Fruit fly (Drosophila melanogaster) whole organism, embryonic: ENCODE results near the gene Der-2.
A peak's percentile ranks its signal among the peaks of the same experiment; 100 is the strongest.

Experiments used
- Bteb2 ChIP-seq: fragments of 200-800 bp; sonication (Bioruptor generic); optimal IDR thresholded peaks from 2 replicates; lab custom pipeline; 2016; ENCODE audit warnings: missing biosample characterization, missing genetic modification characterization
- CG10431 ChIP-seq: fragments of 200-800 bp; sonication (Bioruptor generic); optimal IDR thresholded peaks from 3 replicates; lab custom pipeline; 2018; ENCODE audit warnings: missing biosample characterization, mild to moderate bottlenecking, missing genetic modification characterization
- CG11093 ChIP-seq: fragments of 200-800 bp; sonication (Bioruptor generic); IDR thresholded peaks from 3 replicates; pipeline ENCODE4 v1.3.6; 2022; ENCODE audit warnings: missing biosample characterization, missing genetic modification characterization
- CG11398 ChIP-seq: fragments of 200-800 bp; sonication (Bioruptor generic); optimal IDR thresholded peaks from 2 replicates; lab custom pipeline; 2016; ENCODE audit warnings: missing biosample characterization, missing genetic modification characterization
- CG12155 ChIP-seq: fragments of 200-800 bp; sonication (Bioruptor generic); optimal IDR thresholded peaks from 3 replicates; lab custom pipeline; 2016; ENCODE audit warnings: missing biosample characterization, missing genetic modification characterization
- CG13287 ChIP-seq: fragments of 200-800 bp; sonication (Bioruptor generic); IDR thresholded peaks from 2 replicates; pipeline ENCODE4 v1.3.6; 2022; ENCODE audit warnings: missing biosample characterization, missing genetic modification characterization; ENCODE audit not compliant: partially characterized antibody
- CG13775 ChIP-seq: fragments of 200-800 bp; sonication (Bioruptor generic); optimal IDR thresholded peaks from 3 replicates; lab custom pipeline; 2017; ENCODE audit warnings: missing biosample characterization, mild to moderate bottlenecking, missing genetic modification characterization
- CG14014 ChIP-seq: fragments of 200-800 bp; sonication (Bioruptor generic); IDR thresholded peaks from 2 replicates; pipeline ENCODE4 v1.3.6; 2022; ENCODE audit warnings: missing biosample characterization, missing genetic modification characterization
- CG1647 ChIP-seq: fragments of 200-800 bp; sonication (Bioruptor generic); optimal IDR thresholded peaks from 3 replicates; lab custom pipeline; 2016; ENCODE audit warnings: missing biosample characterization, missing genetic modification characterization
- CG17186 ChIP-seq: fragments of 200-800 bp; sonication (Bioruptor generic); optimal IDR thresholded peaks from 3 replicates; lab custom pipeline; 2017; ENCODE audit warnings: missing biosample characterization, missing genetic modification reagents, missing genetic modification characterization
- CG2116 ChIP-seq: fragments of 200-800 bp; sonication (Bioruptor generic); optimal IDR thresholded peaks from 3 replicates; lab custom pipeline; 2018; ENCODE audit warnings: missing biosample characterization, mild to moderate bottlenecking, missing genetic modification characterization
- CG3407 ChIP-seq: fragments of 200-800 bp; sonication (Bioruptor generic); optimal IDR thresholded peaks from 2 replicates; lab custom pipeline; 2018; ENCODE audit warnings: missing biosample characterization, mild to moderate bottlenecking, missing genetic modification characterization
- CG5953 ChIP-seq: fragments of 200-800 bp; sonication (Bioruptor generic); IDR thresholded peaks from 2 replicates; pipeline ENCODE4 v1.3.6; 2022; ENCODE audit warnings: missing biosample characterization, missing genetic modification characterization
- CG7271 ChIP-seq: fragments of 200-800 bp; sonication (Bioruptor generic); optimal IDR thresholded peaks from 2 replicates; lab custom pipeline; 2018; ENCODE audit warnings: missing biosample characterization, mild to moderate bottlenecking, missing genetic modification characterization, moderate library complexity
- CG7839 ChIP-seq: fragments of 200-800 bp; sonication (Bioruptor generic); optimal IDR thresholded peaks from 3 replicates; lab custom pipeline; 2018; ENCODE audit warnings: missing biosample characterization, mild to moderate bottlenecking, missing genetic modification characterization, moderate library complexity
- CG7963 ChIP-seq: fragments of 200-800 bp; sonication (Bioruptor generic); IDR thresholded peaks from 3 replicates; pipeline ENCODE4 v1.3.6; 2022; ENCODE audit warnings: missing biosample characterization, missing genetic modification characterization; ENCODE audit not compliant: partially characterized antibody
- CG8290 ChIP-seq, 3 experiments: fragments of 200-800 bp; sonication (Bioruptor generic); optimal IDR thresholded peaks; 2 replicates each; lab custom pipeline; 2016 to 2019; ENCODE audit warnings: missing biosample characterization in 3 of 3, missing genetic modification characterization in 3 of 3, mild to moderate bottlenecking in 2 of 3, moderate library complexity in 1 of 3
- Dip3 ChIP-seq: fragments of 200-800 bp; sonication (Bioruptor generic); optimal IDR thresholded peaks from 3 replicates; lab custom pipeline; 2016; ENCODE audit warnings: missing biosample characterization, missing genetic modification characterization
- Elba2 ChIP-seq: fragments of 200-800 bp; sonication (Bioruptor generic); optimal IDR thresholded peaks from 3 replicates; lab custom pipeline; 2016; ENCODE audit warnings: missing biosample characterization, missing genetic modification characterization
- Fer3 ChIP-seq: fragments of 200-800 bp; sonication (Bioruptor generic); optimal IDR thresholded peaks from 2 replicates; lab custom pipeline; 2018; ENCODE audit warnings: missing biosample characterization, mild to moderate bottlenecking, missing genetic modification characterization, moderate library complexity
- Hmr ChIP-seq: fragments of 200-800 bp; sonication (Bioruptor generic); optimal IDR thresholded peaks from 3 replicates; lab custom pipeline; 2017; ENCODE audit warnings: mild to moderate bottlenecking, missing biosample characterization, missing genetic modification reagents, missing genetic modification characterization
- Kr ChIP-seq: fragments of 200-800 bp; sonication (Bioruptor generic); optimal IDR thresholded peaks from 2 replicates; lab custom pipeline; 2017; ENCODE audit warnings: missing biosample characterization, mild to moderate bottlenecking, missing genetic modification characterization
- MBD-R2 ChIP-seq: fragments of 200-800 bp; sonication (Bioruptor generic); IDR thresholded peaks from 2 replicates; pipeline ENCODE4 v1.3.6; 2022; ENCODE audit warnings: missing biosample characterization, missing genetic modification characterization
- Max ChIP-seq: fragments of 200-800 bp; sonication (Bioruptor generic); optimal IDR thresholded peaks from 2 replicates; lab custom pipeline; 2016; ENCODE audit warnings: missing biosample characterization, mild to moderate bottlenecking, missing genetic modification characterization
- Med ChIP-seq: fragments of 200-800 bp; sonication (Bioruptor generic); peaks from one replicate; lab custom pipeline; 2016; ENCODE audit warnings: missing biosample characterization, missing genetic modification characterization, mild to moderate bottlenecking, inconsistent platforms, moderate library complexity
- Mes4 ChIP-seq: fragments of 200-800 bp; sonication (Bioruptor generic); optimal IDR thresholded peaks from 2 replicates; lab custom pipeline; 2016; ENCODE audit warnings: missing biosample characterization, missing genetic modification characterization
- Neu2 ChIP-seq: fragments of 200-800 bp; sonication (Bioruptor generic); optimal IDR thresholded peaks from 3 replicates; lab custom pipeline; 2016; ENCODE audit warnings: missing biosample characterization, missing genetic modification characterization, borderline replicate concordance
- Ptx1 ChIP-seq: fragments of 200-800 bp; sonication (Bioruptor generic); IDR thresholded peaks from 2 replicates; pipeline ENCODE4 v1.3.6; 2022; ENCODE audit warnings: missing biosample characterization, missing genetic modification characterization
- Ravus ChIP-seq: fragments of 200-800 bp; sonication (Bioruptor generic); IDR thresholded peaks from 2 replicates; pipeline ENCODE4 v1.3.6; 2022; ENCODE audit warnings: missing biosample characterization, missing genetic modification characterization
- ara ChIP-seq: fragments of 200-800 bp; sonication (Bioruptor generic); IDR thresholded peaks from 2 replicates; pipeline ENCODE4 v1.3.6; 2022; ENCODE audit warnings: missing biosample characterization, missing genetic modification characterization
- ci ChIP-seq: fragments of 200-800 bp; sonication (Bioruptor generic); IDR thresholded peaks from 3 replicates; pipeline ENCODE4 v1.3.6; 2022; ENCODE audit warnings: missing biosample characterization, missing genetic modification characterization
- corto ChIP-seq: fragments of 200-800 bp; sonication (Bioruptor generic); optimal IDR thresholded peaks from 2 replicates; lab custom pipeline; 2016; ENCODE audit warnings: missing biosample characterization, mild to moderate bottlenecking, missing genetic modification characterization, moderate library complexity
- da ChIP-seq: fragments of 200-800 bp; sonication (Bioruptor generic); optimal IDR thresholded peaks from 2 replicates; lab custom pipeline; 2016; ENCODE audit warnings: missing biosample characterization, missing genetic modification characterization
- dan ChIP-seq: fragments of 200-800 bp; sonication (Bioruptor generic); IDR thresholded peaks from 2 replicates; pipeline ENCODE4 v1.3.6; 2022; ENCODE audit warnings: missing biosample characterization, missing genetic modification characterization
- dmrt11E ChIP-seq: fragments of 200-800 bp; sonication (Bioruptor generic); optimal IDR thresholded peaks from 3 replicates; lab custom pipeline; 2018; ENCODE audit warnings: missing biosample characterization, mild to moderate bottlenecking, missing genetic modification characterization, moderate library complexity
- fd3F ChIP-seq: fragments of 200-800 bp; sonication (Bioruptor generic); optimal IDR thresholded peaks from 2 replicates; lab custom pipeline; 2018; ENCODE audit warnings: missing biosample characterization, mild to moderate bottlenecking, missing genetic modification characterization, moderate library complexity
- fru ChIP-seq: fragments of >200 bp; optimal IDR thresholded peaks from 2 replicates; lab custom pipeline; 2017
- hkb ChIP-seq, 2 experiments: fragments of 200-800 bp in 1 of 2; fragments of >200 bp in 1 of 2; sonication (Bioruptor generic) in 1 of 2; IDR thresholded peaks in 1 of 2; optimal IDR thresholded peaks in 1 of 2; 2 replicates each; pipeline versions ENCODE4 v1.3.6 to Lab custom; 2017 to 2022; ENCODE audit warnings: missing biosample characterization in 1 of 2, missing genetic modification characterization in 1 of 2
- hth ChIP-seq: fragments of >200 bp; optimal IDR thresholded peaks from 2 replicates; lab custom pipeline; 2017; ENCODE audit warnings: inconsistent platforms
- knrl ChIP-seq: fragments of 200-800 bp; sonication (Bioruptor generic); IDR thresholded peaks from 3 replicates; pipeline ENCODE4 v1.3.6; 2022; ENCODE audit warnings: missing biosample characterization, missing genetic modification characterization; ENCODE audit not compliant: partially characterized antibody
- lilli ChIP-seq: fragments of 200-800 bp; sonication (Bioruptor generic); optimal IDR thresholded peaks from 3 replicates; lab custom pipeline; 2016; ENCODE audit warnings: missing biosample characterization, missing genetic modification characterization
- otp ChIP-seq: fragments of 200-800 bp; sonication (Bioruptor generic); IDR thresholded peaks from 3 replicates; pipeline ENCODE4, ENCODE4 v1.3.6; 2022; ENCODE audit warnings: missing biosample characterization, missing genetic modification characterization
- pita ChIP-seq: fragments of 200-800 bp; sonication (Bioruptor generic); optimal IDR thresholded peaks from 2 replicates; lab custom pipeline; 2017; ENCODE audit warnings: missing biosample characterization, mild to moderate bottlenecking, missing genetic modification characterization
- psq ChIP-seq: fragments of 200-800 bp; sonication (Bioruptor generic); optimal IDR thresholded peaks from 2 replicates; lab custom pipeline; 2017; ENCODE audit warnings: missing biosample characterization, missing genetic modification characterization
- schlank ChIP-seq: fragments of 200-800 bp; sonication (Bioruptor generic); optimal IDR thresholded peaks from 2 replicates; lab custom pipeline; 2018; ENCODE audit warnings: missing biosample characterization, mild to moderate bottlenecking, missing genetic modification characterization
- sim ChIP-seq: fragments of 200-800 bp; sonication (Bioruptor generic); IDR thresholded peaks from 2 replicates; pipeline ENCODE4 v1.3.6; 2022; ENCODE audit warnings: missing biosample characterization, missing genetic modification characterization
- sima ChIP-seq: fragments of 200-800 bp; sonication (Bioruptor generic); optimal IDR thresholded peaks from 2 replicates; lab custom pipeline; 2016; ENCODE audit warnings: missing biosample characterization, missing genetic modification characterization
- stwl ChIP-seq: fragments of 200-800 bp; sonication (Bioruptor generic); optimal IDR thresholded peaks from 3 replicates; lab custom pipeline; 2018; ENCODE audit warnings: missing biosample characterization, mild to moderate bottlenecking, missing genetic modification characterization, moderate library complexity
- tap ChIP-seq: fragments of 200-800 bp; optimal IDR thresholded peaks from 3 replicates; lab custom pipeline; 2019; ENCODE audit warnings: missing biosample characterization, mild to moderate bottlenecking, missing genetic modification characterization, moderate library complexity
- usp ChIP-seq: fragments of >200 bp; optimal IDR thresholded peaks from 2 replicates; lab custom pipeline; 2017; ENCODE audit warnings: missing biosample characterization, missing genetic modification characterization

The Der-2 gene

DNA sequence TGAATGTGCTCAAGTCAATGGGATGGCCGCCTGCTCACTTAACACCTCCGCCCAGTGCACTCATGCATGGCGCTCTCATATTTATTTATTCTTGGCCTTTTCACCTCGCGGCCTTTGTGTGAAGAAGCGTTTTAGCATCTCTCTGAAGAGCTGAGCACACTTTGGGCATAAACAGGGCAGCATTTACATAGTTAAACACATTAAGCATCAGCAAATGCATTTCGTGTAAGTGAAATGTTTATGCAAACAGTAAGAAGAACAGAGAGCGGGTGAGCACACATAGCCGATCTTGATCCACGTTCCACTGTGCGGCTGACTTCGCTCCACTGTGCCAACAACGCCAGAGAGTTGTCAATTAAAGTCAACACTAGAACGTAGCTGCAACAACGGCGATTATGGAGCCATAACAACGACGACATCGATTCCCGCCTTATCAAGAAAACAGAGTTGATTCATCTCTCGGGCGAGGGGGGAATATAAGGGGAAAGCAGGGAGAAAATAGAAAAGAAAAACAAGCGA lies 40.6 kb upstream of the Der-2 start (continued):
- TF ChIP-seq CG13775 (GFP tag; lab: Kevin White, UChicago) (peak; percentile 26), lilli (GFP tag; lab: Kevin White, UChicago) (no peak), Dip3 (GFP tag; lab: Kevin White, UChicago) (no peak), CG7963 (GFP tag; lab: Robert Waterston, UW) (no peak), da (GFP tag; lab: Kevin White, UChicago) (no peak), knrl (GFP tag; lab: Robert Waterston, UW) (no peak), Ptx1 (GFP tag; lab: Robert Waterston, UW) (no peak), Fer3 (tag; lab: Kevin White, UChicago) (no peak), CG10431 (GFP tag; lab: Kevin White, UChicago) (peak; percentile 58), fd3F (GFP tag; lab: Kevin White, UChicago) (no peak), Hmr (GFP tag; lab: Kevin White, UChicago) (no peak), CG8290 (GFP tag; optimal IDR thresholded peaks at IDR 0.05; lab: Kevin White, UChicago) (peak; percentile 63), CG8290 (tag; optimal IDR thresholded peaks at IDR 0.05; lab: Kevin White, UChicago) (peak in 1 of 2 experiments; percentile 58), sima (GFP tag; lab: Kevin White, UChicago) (no peak), CG17186 (GFP tag; lab: Kevin White, UChicago) (peak; percentile 70), psq (no peak), CG14014 (no peak), Elba2 (GFP tag; lab: Kevin White, UChicago) (no peak), CG3407 (GFP tag; lab: Kevin White, UChicago) (peak; percentile 65), tap (peak; percentile 56), CG7839 (tag; lab: Kevin White, UChicago) (peak; percentile 5), CG2116 (GFP tag; lab: Kevin White, UChicago) (peak; percentile 15), ci (peak; percentile 47; the same call in 1 of the 3 replicates), Bteb2 (GFP tag; lab: Kevin White, UChicago) (no peak), hth (lab: Kevin White, UChicago) (no peak), hkb (optimal IDR thresholded peaks at IDR 0.05; lab: Kevin White, UChicago) (no peak), hkb (GFP tag; IDR thresholded peaks at IDR 0.05; lab: Robert Waterston, UW) (peak; percentile 50), stwl (tag; lab: Kevin White, UChicago) (peak; percentile 65), CG13287 (GFP tag; lab: Robert Waterston, UW) (no peak), usp (no peak), Neu2 (GFP tag; lab: Kevin White, UChicago) (no peak), CG5953 (GFP tag; lab: Robert Waterston, UW) (no peak), CG1647 (GFP tag; lab: Kevin White, UChicago) (no peak), corto (no peak), dmrt11E (peak; percentile 85), Mes4 (peak; percentile 61), fru (lab: Kevin White, UChicago) (no peak), Kr (peak; percentile 79), sim (GFP tag; lab: Robert Waterston, UW) (0 out of 2 replicates have a peak, but pooled peaks have one; percentile 40), dan (GFP tag; lab: Robert Waterston, UW) (no peak), ara (GFP tag; lab: Robert Waterston, UW) (peak; percentile 37; the same call in 1 of the 2 replicates), Ravus (GFP tag; lab: Robert Waterston, UW) (no peak), CG7271 (tag; lab: Kevin White, UChicago) (no peak), Max (no peak), CG11093 (GFP tag; lab: Robert Waterston, UW) (0 out of 3 replicates have a peak, but pooled peaks have one; percentile 31), Med (GFP tag; lab: Kevin White, UChicago) (peak; percentile 76), CG11398 (GFP tag; lab: Kevin White, UChicago) (peak; percentile 56), pita (GFP tag; lab: Kevin White, UChicago) (no peak), otp (GFP tag; lab: Robert Waterston, UW) (peak; percentile 63; the same call in 1 of the 3 replicates), CG12155 (no peak), MBD-R2 (no peak), schlank (tag; lab: Kevin White, UChicago) (no peak)
